Fruit fly (Drosophila melanogaster): Measurements from ENCODE around the gene OXA1L.

DNA sequence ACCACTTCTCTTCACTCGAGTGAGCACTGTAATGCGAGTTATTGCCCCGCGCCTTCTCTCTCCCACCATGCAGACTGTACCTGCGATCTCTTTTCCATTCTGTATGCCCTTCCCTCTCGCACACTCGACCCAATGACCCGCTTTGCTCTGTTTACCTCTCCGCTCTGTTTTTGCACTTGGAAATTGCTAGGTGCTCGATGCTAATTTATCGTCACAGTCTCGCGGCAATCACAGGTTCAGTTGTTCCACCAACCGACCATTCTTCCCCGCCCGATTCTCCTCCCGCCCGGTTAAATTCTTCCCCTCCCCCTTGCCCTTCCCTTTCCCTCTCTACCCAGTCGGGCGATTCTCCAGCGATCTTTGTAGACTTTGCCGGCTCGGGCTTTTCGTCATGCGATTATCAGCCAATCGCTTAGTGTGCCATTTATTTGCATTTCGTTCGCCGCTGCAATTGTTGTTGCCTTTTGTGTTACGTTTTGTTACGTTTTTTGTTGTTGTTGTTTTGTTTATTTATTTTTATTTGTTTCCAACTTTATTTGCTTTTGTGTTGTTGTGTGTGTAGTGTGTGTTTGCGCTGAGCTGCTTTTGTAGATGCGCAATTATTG is 18.4 kb downstream of the OXA1L start:
- TF ChIP-seq EcR (GFP tag; optimal IDR thresholded peaks at IDR 0.05) (no peak), Dll (optimal IDR thresholded peaks at IDR 0.05) (no peak), usp (GFP tag; optimal IDR thresholded peaks at IDR 0.05) (no peak), psq (optimal IDR thresholded peaks at IDR 0.05) (no peak)

Measured in whole organism.